Fruit fly (Drosophila melanogaster) whole organism, adult: Measurements from ENCODE around the gene GstT3.

Source experiments
- CG11617 ChIP-seq: fragments of 200-800 bp; sonication (Bioruptor generic); optimal IDR thresholded peaks from 2 replicates; lab custom pipeline; 2017; ENCODE audit warnings: mild to moderate bottlenecking, missing biosample characterization, missing genetic modification reagents, missing genetic modification characterization
- CG7101 ChIP-seq: fragments of 200-800 bp; sonication (Bioruptor generic); optimal IDR thresholded peaks from 2 replicates; lab custom pipeline; 2018; ENCODE audit warnings: missing biosample characterization, mild to moderate bottlenecking, missing genetic modification characterization, moderate library complexity
- toe ChIP-seq: fragments of 200-800 bp; sonication (Bioruptor generic); optimal IDR thresholded peaks from 2 replicates; lab custom pipeline; 2016; ENCODE audit warnings: missing biosample characterization, missing genetic modification characterization

dm6 chrX:20505897-20506296, 38.6 kb downstream of the GstT3 start:
- TF ChIP-seq CG11617 (peak; percentile 55), toe (GFP tag; lab: Kevin White, UChicago) (no peak), CG7101 (peak; percentile 80)
